Worm (Caenorhabditis elegans): ENCODE measurements around the gene swt-6.

Gene swt-6

DNA sequence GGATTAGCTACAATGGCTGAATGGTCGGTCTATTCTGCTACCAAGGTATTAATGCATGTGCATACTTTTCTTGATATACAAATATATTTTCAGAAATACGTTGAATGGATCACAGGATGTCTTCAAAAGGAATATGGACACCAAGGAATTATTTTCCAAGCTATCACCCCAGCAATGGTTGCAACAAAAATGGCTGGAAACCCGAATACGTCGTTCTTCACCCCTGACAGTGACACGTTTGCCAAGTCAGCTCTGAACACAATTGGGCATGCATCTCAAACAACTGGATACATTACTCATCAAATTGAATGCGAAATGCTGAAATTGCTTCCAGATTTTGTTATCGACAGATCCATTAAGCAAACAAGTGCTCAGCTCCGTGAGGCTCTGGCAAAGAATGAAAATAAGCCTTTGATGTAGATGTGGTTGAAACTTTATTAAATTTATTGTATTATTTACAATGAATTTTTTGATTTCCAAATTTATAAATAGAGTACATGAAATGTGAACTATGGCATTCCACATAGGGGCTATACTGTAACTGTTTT is 46.5 kb upstream of the swt-6 start (continued):
- no peak for TF ChIP-seq unc-62 (GFP tag; optimal IDR thresholded peaks at IDR 0.05)

DNA sequence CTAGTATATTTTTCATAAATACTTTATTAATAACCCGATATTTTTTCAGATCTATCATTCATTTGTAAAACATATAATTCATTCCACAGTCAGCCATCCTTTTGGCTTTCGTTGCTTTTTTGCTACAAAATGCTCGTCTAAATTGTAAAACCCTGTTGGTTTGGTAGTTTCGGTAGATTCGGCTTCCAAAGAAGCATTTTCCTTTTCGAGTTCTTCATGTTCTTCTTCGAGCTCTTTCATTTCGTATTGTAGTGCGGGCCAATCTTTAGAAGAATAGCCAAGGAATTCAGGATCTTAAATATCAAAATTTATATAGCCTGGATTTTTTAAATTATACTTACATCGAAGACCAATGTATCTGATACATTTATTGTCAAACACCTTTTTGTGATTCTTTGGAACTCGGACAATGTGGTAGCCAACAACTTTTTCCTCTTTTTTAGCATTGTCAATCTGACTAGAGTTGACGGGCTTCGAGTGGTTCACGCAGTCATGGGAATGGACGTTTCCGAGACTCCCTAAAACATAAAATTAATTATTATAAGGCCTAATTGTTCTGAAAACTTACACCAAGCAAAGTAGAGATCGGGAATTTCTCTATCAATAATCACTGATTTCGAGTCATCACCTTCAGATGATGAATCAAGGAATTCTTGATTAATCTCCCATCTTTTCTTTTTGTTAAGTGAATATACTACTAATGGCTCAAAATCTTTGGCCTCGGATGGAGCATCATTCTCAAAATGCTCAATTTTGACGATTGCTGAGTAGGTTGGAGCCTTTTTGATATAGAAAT is 45.8 kb upstream of the swt-6 start:
- TF ChIP-seq egl-5 (tag; optimal IDR thresholded peaks at IDR 0.05) (no peak), ztf-4 (tag; optimal IDR thresholded peaks at IDR 0.05) (peak; percentile 24), ama-1 (optimal IDR thresholded peaks at IDR 0.05) (peak; percentile 87), nfya-1 (tag; optimal IDR thresholded peaks at IDR 0.05; ENCODE audit: insufficient read depth) (peak; percentile 12), nhr-43 (tag; optimal IDR thresholded peaks at IDR 0.05; ENCODE audit: poor library complexity, severe bottlenecking) (peak; percentile 65)

DNA sequence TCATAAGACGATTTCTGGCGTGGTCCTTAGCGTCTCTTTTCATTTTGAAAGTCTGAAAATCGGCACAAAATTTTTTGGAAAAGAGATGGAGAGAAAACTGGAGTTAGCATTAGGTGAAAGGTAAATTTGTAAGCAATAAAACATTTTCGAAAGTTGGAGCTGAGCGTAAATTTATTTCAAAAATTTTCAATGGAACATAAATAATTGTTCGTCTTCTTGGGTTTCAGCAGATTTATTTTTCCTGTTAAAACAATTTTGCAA is 45.3 kb upstream of the swt-6 start, which contains the start of gene C06B3.6:
C06B3.6 (minus strand) TSS at position 52 of the 261 bp plus-strand sequence.
- TF ChIP-seq fkh-2 (tag; optimal IDR thresholded peaks at IDR 0.05) (no peak), ceh-82 (tag; optimal IDR thresholded peaks at IDR 0.05) (no peak), fkh-10 (GFP tag; optimal IDR thresholded peaks at IDR 0.05) (no peak)

DNA sequence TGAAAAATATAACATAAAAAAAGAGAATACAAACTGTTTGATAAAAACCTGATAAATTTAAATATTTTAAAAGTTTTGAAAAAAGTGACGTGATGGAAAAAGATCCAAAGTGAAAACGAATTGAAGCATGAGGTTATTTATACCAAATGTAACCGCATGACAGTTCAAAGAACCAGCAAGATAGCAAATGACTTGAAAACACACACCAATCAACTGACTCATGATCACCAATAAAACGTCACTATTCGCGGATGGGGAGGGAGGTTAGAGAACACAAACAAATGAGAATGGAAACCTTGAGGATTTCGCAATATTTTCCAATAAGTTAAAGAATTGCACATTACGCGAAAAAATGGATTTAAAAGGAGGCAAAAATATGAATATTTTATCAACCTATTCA is 44.8 kb upstream of the swt-6 start, which contains the start of gene C06B3.7:
C06B3.7 (plus strand) TSS at position 287 of the 400 bp plus-strand sequence.
- TF ChIP-seq nhr-76 (tag; optimal IDR thresholded peaks at IDR 0.05) (no peak), nhr-67 (tag; optimal IDR thresholded peaks at IDR 0.05) (no peak), ztf-4 (tag; optimal IDR thresholded peaks at IDR 0.05) (no peak), ZK546.5 (tag; optimal IDR thresholded peaks at IDR 0.05) (no peak), lsy-12 (tag; optimal IDR thresholded peaks at IDR 0.05) (peak; percentile 16), nhr-43 (tag; optimal IDR thresholded peaks at IDR 0.05; ENCODE audit: poor library complexity, severe bottlenecking) (peak; percentile 79), nhr-25 (tag; optimal IDR thresholded peaks at IDR 0.05) (peak; percentile 52), skn-1 (tag; optimal IDR thresholded peaks at IDR 0.05) (peak; percentile 72), nhr-28 (tag; optimal IDR thresholded peaks at IDR 0.05) (no peak), daf-12 (tag; optimal IDR thresholded peaks at IDR 0.05) (no peak), nhr-11 (tag; optimal IDR thresholded peaks at IDR 0.05) (peak; percentile 27), ceh-28 (tag; optimal IDR thresholded peaks at IDR 0.05) (peak; percentile 58), pha-4 (tag; optimal IDR thresholded peaks at IDR 0.05) (peak; percentile 94), elt-1 (tag; optimal IDR thresholded peaks at IDR 0.05) (no peak), lin-15B (tag; optimal IDR thresholded peaks at IDR 0.05) (peak; percentile 27), ama-1 (optimal IDR thresholded peaks at IDR 0.05) (no peak), nhr-23 (tag; optimal IDR thresholded peaks at IDR 0.05) (peak; percentile 86), jun-1 (tag; optimal IDR thresholded peaks at IDR 0.05) (peak; percentile 92), R02D3.7 (tag; optimal IDR thresholded peaks at IDR 0.05) (no peak), egl-5 (tag; optimal IDR thresholded peaks at IDR 0.05) (peak; percentile 99), nhr-237 (tag; optimal IDR thresholded peaks at IDR 0.05) (no peak), elt-2 (tag; optimal IDR thresholded peaks at IDR 0.05) (peak; percentile 92), hmg-11 (tag; optimal IDR thresholded peaks at IDR 0.05) (no peak), nfya-1 (tag; optimal IDR thresholded peaks at IDR 0.05; ENCODE audit: insufficient read depth) (peak; percentile 90), pqm-1 (tag; optimal IDR thresholded peaks at IDR 0.05) (peak; percentile 95), unc-62 (GFP tag; optimal IDR thresholded peaks at IDR 0.05) (no peak), elt-3 (tag; optimal IDR thresholded peaks at IDR 0.05) (peak in 1 of 3 experiments; percentile 23), snpc-4 (tag; optimal IDR thresholded peaks at IDR 0.05) (no peak), mdl-1 (tag; optimal IDR thresholded peaks at IDR 0.05) (peak; percentile 75), lin-39 (tag; optimal IDR thresholded peaks at IDR 0.05) (peak; percentile 92)

DNA sequence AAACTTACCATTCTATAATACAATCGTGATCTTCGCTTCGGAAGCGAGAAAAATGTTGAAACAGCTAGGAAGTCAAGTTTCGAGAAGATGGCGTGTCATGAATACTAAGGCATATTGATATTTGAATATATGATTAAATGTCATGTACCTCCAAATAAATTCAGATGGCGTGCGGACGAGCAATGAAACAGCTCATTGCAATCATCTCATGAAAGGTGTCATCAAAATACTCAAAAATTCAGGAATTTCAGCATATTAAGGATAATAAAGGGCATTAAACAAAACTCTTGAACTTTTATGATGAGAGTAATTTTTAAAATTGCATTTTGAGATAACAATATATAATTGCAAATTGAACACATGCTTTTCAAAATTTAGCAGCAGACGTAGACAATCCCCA is 38.8 kb upstream of the swt-6 start, which contains the start of gene gcy-32:
gcy-32 (minus strand) TSS at position 101 of the 400 bp plus-strand sequence.
- TF ChIP-seq ztf-4 (tag; optimal IDR thresholded peaks at IDR 0.05): no peak
- no peak for TF ChIP-seq nhr-12 (tag; optimal IDR thresholded peaks at IDR 0.05)
- no peak for TF ChIP-seq R02D3.7 (tag; optimal IDR thresholded peaks at IDR 0.05)
- no peak for TF ChIP-seq ceh-16 (tag; optimal IDR thresholded peaks at IDR 0.05)
